Worm (Caenorhabditis elegans) whole organism, L4/young adult: ENCODE measurements around the gene oxi-1.

ENCODE experiments used
- W03F9.2 ChIP-seq: fragments of 150-350 bp; optimal IDR thresholded peaks from 2 replicates; lab custom pipeline; 2014; ENCODE audit warnings: missing biosample characterization, missing genetic modification characterization
- dao-5 ChIP-seq: sonication (generic microtip); optimal IDR thresholded peaks from 2 replicates; lab custom pipeline; 2016; ENCODE audit warnings: missing genotype, missing genetic modification characterization, moderate library complexity, missing compliant biosample characterization
- him-1 ChIP-seq: sonication (generic microtip); optimal IDR thresholded peaks from 2 replicates; lab custom pipeline; 2016; ENCODE audit warnings: missing genotype, missing genetic modification reagents, missing genetic modification characterization, missing compliant biosample characterization

The oxi-1 gene

ce11 chrIII:10869595-10869994 is 11.5 kb downstream of the oxi-1 start:
- no peak for TF ChIP-seq him-1 (tag; lab: Kevin White, UChicago)
- no peak for TF ChIP-seq dao-5 (tag; lab: Kevin White, UChicago)
- TF ChIP-seq W03F9.2 = no peak

- no peak for TF ChIP-seq dao-5 (tag; lab: Kevin White, UChicago)
- no peak for TF ChIP-seq him-1 (tag; lab: Kevin White, UChicago)
- TF ChIP-seq W03F9.2 = no peak
These were observed 12.1 kb downstream of the oxi-1 start for ce11 chrIII:10870161-10870560.

ce11 chrIII:10870814-10871213 is 12.7 kb downstream of the oxi-1 start:
- TF ChIP-seq dao-5 (tag; lab: Kevin White, UChicago) = no peak
- no peak for TF ChIP-seq him-1 (tag; lab: Kevin White, UChicago)
- TF ChIP-seq W03F9.2 = no peak

ce11 chrIII:10875132-10875531 is 17.0 kb downstream of the oxi-1 start, which contains the start of gene C44B9.2:
TSS of gene C44B9.2 (plus strand) at chrIII:10875432.
- no peak for TF ChIP-seq W03F9.2
- no peak for TF ChIP-seq him-1 (tag; lab: Kevin White, UChicago)
- TF ChIP-seq dao-5 (tag; lab: Kevin White, UChicago) = no peak

- no peak for TF ChIP-seq him-1 (tag; lab: Kevin White, UChicago)
- no peak for TF ChIP-seq W03F9.2
- TF ChIP-seq dao-5 (tag; lab: Kevin White, UChicago) = no peak
These were observed 19.5 kb downstream of the oxi-1 start for ce11 chrIII:10877542-10877941.

ce11 chrIII:10880083-10880482 is 22.0 kb downstream of the oxi-1 start, which contains the start of gene C44B9.3:
TSS of gene C44B9.3 (minus strand) at chrIII:10880183.
- no peak for TF ChIP-seq W03F9.2
- no peak for TF ChIP-seq dao-5 (tag; lab: Kevin White, UChicago)
- no peak for TF ChIP-seq him-1 (tag; lab: Kevin White, UChicago)

ce11 chrIII:10881462-10881861 is 23.4 kb downstream of the oxi-1 start, which contains the start of gene athp-1:
TSS of gene athp-1 (plus strand) at chrIII:10881766.
- TF ChIP-seq him-1 (tag; lab: Kevin White, UChicago) (no peak), W03F9.2 (peak; percentile 60), dao-5 (tag; lab: Kevin White, UChicago) (no peak)

- peak; percentile 50 for TF ChIP-seq W03F9.2
- TF ChIP-seq him-1 (tag; lab: Kevin White, UChicago) = no peak
These were observed 23.9 kb downstream of the oxi-1 start for ce11 chrIII:10881996-10882395.

- no peak for TF ChIP-seq W03F9.2
- no peak for TF ChIP-seq him-1 (tag; lab: Kevin White, UChicago)
These were observed 30.7 kb downstream of the oxi-1 start for ce11 chrIII:10888824-10889223.

- TF ChIP-seq W03F9.2 = no peak
- TF ChIP-seq him-1 (tag; lab: Kevin White, UChicago) = no peak
- no peak for TF ChIP-seq dao-5 (tag; lab: Kevin White, UChicago)
These were observed 36.1 kb downstream of the oxi-1 start, which contains the start of gene fbxb-87 for ce11 chrIII:10894220-10894619. TSS of gene fbxb-87 (plus strand) at chrIII:10894520.

- TF ChIP-seq him-1 (tag; lab: Kevin White, UChicago) (no peak), W03F9.2 (peak; percentile 38), dao-5 (tag; lab: Kevin White, UChicago) (no peak)
These were observed 37.8 kb downstream of the oxi-1 start, which contains the start of gene com-1 for ce11 chrIII:10895817-10896413. TSS of gene com-1 (plus strand) at chrIII:10896363.

- TF ChIP-seq W03F9.2 (no peak), him-1 (tag; lab: Kevin White, UChicago) (no peak), dao-5 (tag; lab: Kevin White, UChicago) (no peak)
These were observed 44.3 kb downstream of the oxi-1 start, which contains the start of gene unc-119 for ce11 chrIII:10902341-10902740. TSS of gene unc-119 (plus strand) at chrIII:10902641.

ce11 chrIII:10903009-10903609 is 45.0 kb downstream of the oxi-1 start:
- TF ChIP-seq W03F9.2 (no peak), dao-5 (tag; lab: Kevin White, UChicago) (no peak), him-1 (tag; lab: Kevin White, UChicago) (no peak)

- TF ChIP-seq him-1 (tag; lab: Kevin White, UChicago) (no peak), W03F9.2 (no peak)
These were observed 46.4 kb downstream of the oxi-1 start for ce11 chrIII:10904320-10904961.
